Fruit fly (Drosophila melanogaster): ENCODE results near the gene RpL9.

The RpL9 gene

dm6 chr2L:10976046-10976863 lies 27.7 kb downstream of the RpL9 start, which contains the start of the genes ATPsynG and SCAR (continued):
- TF ChIP-seq CrebB (tag; optimal IDR thresholded peaks at IDR 0.05): no peak
- no peak for TF ChIP-seq ttk (GFP tag; IDR thresholded peaks at IDR 0.05)
- no peak for TF ChIP-seq CG1529 (GFP tag; optimal IDR thresholded peaks at IDR 0.05)
- no peak for TF ChIP-seq gsb (GFP tag; IDR thresholded peaks at IDR 0.05)
- TF ChIP-seq BEAF-32 (GFP tag; optimal IDR thresholded peaks at IDR 0.05): peak; percentile 14
- TF ChIP-seq CG6654 (GFP tag; optimal IDR thresholded peaks at IDR 0.05): no peak
- peak; percentile 1 for TF ChIP-seq CG15514 (GFP tag; optimal IDR thresholded peaks at IDR 0.05)
- no peak for TF ChIP-seq hbn (GFP tag; IDR thresholded peaks at IDR 0.05; ENCODE audit: partially characterized antibody)
- peak; percentile 48 for TF ChIP-seq CG2116 (GFP tag; optimal IDR thresholded peaks at IDR 0.05)
- TF ChIP-seq CG18262 (tag; optimal IDR thresholded peaks at IDR 0.05): peak; percentile 11
- TF ChIP-seq CG12659 (GFP tag; optimal IDR thresholded peaks at IDR 0.05): no peak
- no peak for TF ChIP-seq CG3163 (GFP tag; optimal IDR thresholded peaks at IDR 0.05)
- peak; percentile 29 for TF ChIP-seq Ets65A (GFP tag)
- no peak; the same call in 1 of the 2 replicates for TF ChIP-seq CG31441 (GFP tag; IDR thresholded peaks at IDR 0.05)
- TF ChIP-seq CG17186 (GFP tag; optimal IDR thresholded peaks at IDR 0.05): no peak
- no peak for TF ChIP-seq CG43689 (GFP tag; IDR thresholded peaks at IDR 0.05)
- TF ChIP-seq phol (tag; optimal IDR thresholded peaks at IDR 0.05): peak; percentile 31
- TF ChIP-seq otp (GFP tag; IDR thresholded peaks at IDR 0.05): no peak
- TF ChIP-seq MBD-R2 (GFP tag; IDR thresholded peaks at IDR 0.05): peak; percentile 46
- TF ChIP-seq B-H1 (GFP tag; IDR thresholded peaks at IDR 0.05): no peak
- peak; percentile 31 for TF ChIP-seq ftz-f1 (GFP tag; optimal IDR thresholded peaks at IDR 0.05)
- TF ChIP-seq danr (GFP tag; IDR thresholded peaks at IDR 0.05): no peak
- TF ChIP-seq exex (tag; optimal IDR thresholded peaks at IDR 0.05): no peak
- no peak for TF ChIP-seq Dip3 (GFP tag; optimal IDR thresholded peaks at IDR 0.05)
- peak; percentile 32 for TF ChIP-seq CG2712 (tag; optimal IDR thresholded peaks at IDR 0.05)
- no peak for TF ChIP-seq nerfin-1 (tag; optimal IDR thresholded peaks at IDR 0.05)
- no peak for TF ChIP-seq unpg (GFP tag; optimal IDR thresholded peaks at IDR 0.05)
- no peak for TF ChIP-seq CG10431 (GFP tag; optimal IDR thresholded peaks at IDR 0.05)
- TF ChIP-seq CG8290 (GFP tag; optimal IDR thresholded peaks at IDR 0.05): no peak
- TF ChIP-seq CG8290 (tag; optimal IDR thresholded peaks at IDR 0.05): no peak
- TF ChIP-seq fd96Cb (tag; optimal IDR thresholded peaks at IDR 0.05): no peak
- no peak for TF ChIP-seq HLHmδ (GFP tag; optimal IDR thresholded peaks at IDR 0.05)
- no peak for TF ChIP-seq CG31388 (GFP tag; optimal IDR thresholded peaks at IDR 0.05)
- TF ChIP-seq chif (GFP tag; optimal IDR thresholded peaks at IDR 0.05): no peak
- TF ChIP-seq CG14050 (GFP tag; IDR thresholded peaks at IDR 0.05): no peak
- no peak for TF ChIP-seq CG14667 (GFP tag; IDR thresholded peaks at IDR 0.05)
- no peak for TF ChIP-seq tap (tag; optimal IDR thresholded peaks at IDR 0.05)
- no peak for TF ChIP-seq CG4707 (GFP tag; optimal IDR thresholded peaks at IDR 0.05)
- TF ChIP-seq ssp (GFP tag; IDR thresholded peaks at IDR 0.05): no peak
- no peak for TF ChIP-seq Sox100B (GFP tag; optimal IDR thresholded peaks at IDR 0.05)
- TF ChIP-seq Nf-YA (GFP tag; IDR thresholded peaks at IDR 0.05): no peak
- TF ChIP-seq CG13775 (GFP tag; optimal IDR thresholded peaks at IDR 0.05): peak; percentile 21
- TF ChIP-seq p53 (GFP tag; optimal IDR thresholded peaks at IDR 0.05): no peak
- TF ChIP-seq NfI (GFP tag; optimal IDR thresholded peaks at IDR 0.05): no peak
- no peak for TF ChIP-seq ERR (GFP tag; optimal IDR thresholded peaks at IDR 0.05)
- no peak for TF ChIP-seq lmd (GFP tag; IDR thresholded peaks at IDR 0.05)
- no peak for TF ChIP-seq CG3847 (GFP tag; IDR thresholded peaks at IDR 0.05)
- TF ChIP-seq Side (GFP tag; optimal IDR thresholded peaks at IDR 0.05): no peak
- no peak for TF ChIP-seq CG14860 (GFP tag; IDR thresholded peaks at IDR 0.05; ENCODE audit: partially characterized antibody)
- no peak for TF ChIP-seq CG30431 (GFP tag; optimal IDR thresholded peaks at IDR 0.05)

Measured in whole organism, embryonic.